Worm (Caenorhabditis elegans) whole organism, young adult: ENCODE data around the gene F33C8.2.
A peak's percentile ranks its signal among the peaks of the same experiment; 100 is the strongest.

ENCODE experiments used
- B0019.2 ChIP-seq: fragments of 200-800 bp; sonication (Bioruptor generic); conservative IDR thresholded peaks from 2 replicates; pipeline ENCODE4 v1.3.6; 2022; ENCODE audit warnings: missing genetic modification reagents, missing genetic modification characterization, missing compliant biosample characterization
- C06A6.2 ChIP-seq: fragments of 200-800 bp; sonication (Bioruptor generic); conservative IDR thresholded peaks from 2 replicates; pipeline ENCODE4 v1.3.6; 2022; ENCODE audit warnings: missing genetic modification characterization, missing compliant biosample characterization
- D2030.7 ChIP-seq: fragments of 200-800 bp; sonication (Bioruptor generic); IDR thresholded peaks from 2 replicates; pipeline ENCODE4 v1.3.6; 2022; ENCODE audit warnings: missing genetic modification reagents, missing genetic modification characterization, missing compliant biosample characterization
- F39B2.1 ChIP-seq: fragments of 200-800 bp; sonication (Bioruptor generic); IDR thresholded peaks from 2 replicates; pipeline ENCODE4 v1.3.6; 2022; ENCODE audit warnings: missing genetic modification reagents, missing genetic modification characterization, missing compliant biosample characterization
- F57A8.1 ChIP-seq: fragments of 200-800 bp; sonication (Bioruptor generic); optimal IDR thresholded peaks from 2 replicates; lab custom pipeline; 2018; ENCODE audit warnings: mild to moderate bottlenecking, missing genetic modification characterization, moderate library complexity, missing compliant biosample characterization
- F57C9.4 ChIP-seq: sonication (generic microtip); optimal IDR thresholded peaks from 2 replicates; lab custom pipeline; 2017; ENCODE audit warnings: mild to moderate bottlenecking, missing genetic modification characterization, missing compliant biosample characterization
- K11D2.4 ChIP-seq: fragments of 200-800 bp; sonication (Bioruptor generic); IDR thresholded peaks from 2 replicates; pipeline ENCODE4 v1.3.6; 2022; ENCODE audit warnings: missing genetic modification reagents, missing genetic modification characterization, missing compliant biosample characterization
- K12H6.12 ChIP-seq: fragments of 200-800 bp; sonication (Bioruptor generic); optimal IDR thresholded peaks from 2 replicates; lab custom pipeline; 2018; ENCODE audit warnings: mild to moderate bottlenecking, missing genetic modification characterization, missing compliant biosample characterization
- Y67H2A.10 ChIP-seq: fragments of 200-800 bp; sonication (Bioruptor generic); conservative IDR thresholded peaks from 2 replicates; pipeline ENCODE4 v1.3.6; 2022; ENCODE audit warnings: missing genetic modification reagents, missing genetic modification characterization, missing compliant biosample characterization
- Y95B8A.8 ChIP-seq: fragments of 200-800 bp; sonication (Bioruptor generic); IDR thresholded peaks from 2 replicates; pipeline ENCODE4 v1.3.6; 2022; ENCODE audit warnings: missing genetic modification reagents, missing genetic modification characterization, missing compliant biosample characterization
- attf-5 ChIP-seq: fragments of 200-800 bp; sonication (Bioruptor generic); optimal IDR thresholded peaks from 2 replicates; lab custom pipeline; 2018; ENCODE audit warnings: mild to moderate bottlenecking, missing genetic modification characterization, missing compliant biosample characterization
- cebp-2 ChIP-seq: fragments of 200-800 bp; sonication (Bioruptor generic); IDR thresholded peaks from 2 replicates; pipeline ENCODE4 v1.3.6; 2022; ENCODE audit warnings: missing genetic modification characterization, missing compliant biosample characterization
- ceh-100 ChIP-seq: fragments of 200-800 bp; sonication (Bioruptor generic); IDR thresholded peaks from 2 replicates; pipeline ENCODE4 v1.3.6; 2022; ENCODE audit warnings: missing genetic modification reagents, missing genetic modification characterization, missing compliant biosample characterization
- ceh-27 ChIP-seq: fragments of 200-800 bp; sonication (Bioruptor generic); optimal IDR thresholded peaks from 2 replicates; lab custom pipeline; 2018; ENCODE audit warnings: mild to moderate bottlenecking, missing genetic modification characterization, moderate library complexity, missing compliant biosample characterization
- ceh-40 ChIP-seq: fragments of 200-800 bp; sonication (Bioruptor generic); IDR thresholded peaks from 2 replicates; pipeline ENCODE4 v1.3.6; 2022; ENCODE audit warnings: missing genetic modification characterization, missing compliant biosample characterization
- dox-1 ChIP-seq: fragments of 200-800 bp; sonication (Bioruptor generic); IDR thresholded peaks from 2 replicates; pipeline ENCODE4 v1.3.6; 2022; ENCODE audit warnings: missing genetic modification reagents, missing genetic modification characterization, missing compliant biosample characterization
- dpl-1 ChIP-seq: fragments of 150-350 bp; optimal IDR thresholded peaks from 2 replicates; lab custom pipeline; 2014; ENCODE audit warnings: missing biosample characterization, missing genetic modification reagents, missing genetic modification characterization
- efl-1 ChIP-seq: fragments of 150-350 bp; optimal IDR thresholded peaks from 2 replicates; lab custom pipeline; 2014; ENCODE audit warnings: missing biosample characterization, missing genetic modification reagents, missing genetic modification characterization
- egl-44 ChIP-seq: fragments of 200-800 bp; sonication (Bioruptor generic); IDR thresholded peaks from 2 replicates; pipeline ENCODE4 v1.3.6; 2022; ENCODE audit warnings: missing genetic modification reagents, missing genetic modification characterization, missing compliant biosample characterization
- ets-4 ChIP-seq: fragments of 200-800 bp; sonication (Bioruptor generic); optimal IDR thresholded peaks from 2 replicates; lab custom pipeline; 2018; ENCODE audit warnings: mild to moderate bottlenecking, missing genetic modification characterization, missing compliant biosample characterization
- hmg-1.2 ChIP-seq: fragments of 200-800 bp; sonication (Bioruptor generic); IDR thresholded peaks from 2 replicates; pipeline ENCODE4 v1.3.6; 2022; ENCODE audit warnings: missing genetic modification reagents, missing genetic modification characterization, missing compliant biosample characterization
- hmg-20 ChIP-seq: fragments of 200-800 bp; sonication (Bioruptor generic); IDR thresholded peaks from 2 replicates; pipeline ENCODE4 v1.3.6; 2022; ENCODE audit warnings: missing genetic modification reagents, missing genetic modification characterization, missing compliant biosample characterization
- let-607 ChIP-seq, 2 experiments: fragments of 200-800 bp in 1 of 2; sonication (Bioruptor generic) in 1 of 2; sonication (generic microtip) in 1 of 2; optimal IDR thresholded peaks; 2 replicates each; lab custom pipeline; 2016 to 2018; ENCODE audit warnings: mild to moderate bottlenecking in 2 of 2, missing compliant biosample characterization in 2 of 2, missing genetic modification characterization in 2 of 2, moderate library complexity in 2 of 2, missing genotype in 1 of 2
- lin-26 ChIP-seq: fragments of 200-800 bp; sonication (Bioruptor generic); IDR thresholded peaks from 2 replicates; pipeline ENCODE4 v1.3.6; 2022; ENCODE audit warnings: missing genetic modification reagents, missing genetic modification characterization, missing compliant biosample characterization
- lin-35 ChIP-seq, 3 experiments: fragments of 150-350 bp in 2 of 3; sonication (generic microtip) in 1 of 3; optimal IDR thresholded peaks; 2 replicates each; lab custom pipeline; 2014 to 2018; ENCODE audit warnings: missing biosample characterization in 3 of 3, missing genetic modification characterization in 3 of 3, missing genetic modification reagents in 3 of 3
- lin-40 ChIP-seq: sonication (generic microtip); optimal IDR thresholded peaks from 2 replicates; lab custom pipeline; 2016; ENCODE audit warnings: missing genetic modification characterization, mild to moderate bottlenecking, missing compliant biosample characterization, missing genotype, missing genetic modification reagents
- lsy-27 ChIP-seq: sonication (generic microtip); optimal IDR thresholded peaks from 2 replicates; lab custom pipeline; 2017; ENCODE audit warnings: missing genetic modification characterization, mild to moderate bottlenecking, missing compliant biosample characterization, antibody characterized with exemption, missing genotype, borderline replicate concordance; ENCODE audit not compliant: insufficient read depth
- madf-10 ChIP-seq: sonication (generic microtip); optimal IDR thresholded peaks from 2 replicates; lab custom pipeline; 2016; ENCODE audit warnings: mild to moderate bottlenecking, missing genetic modification characterization, missing compliant biosample characterization
- madf-3 ChIP-seq: fragments of 200-800 bp; sonication (Bioruptor generic); IDR thresholded peaks from 2 replicates; pipeline ENCODE4 v1.3.6; 2022; ENCODE audit warnings: missing genetic modification reagents, missing genetic modification characterization, missing compliant biosample characterization
- madf-6 ChIP-seq: fragments of 200-800 bp; sonication (Bioruptor generic); IDR thresholded peaks from 2 replicates; pipeline ENCODE4 v1.3.6; 2022; ENCODE audit warnings: missing genetic modification reagents, missing genetic modification characterization, missing compliant biosample characterization
- madf-8 ChIP-seq: fragments of 200-800 bp; sonication (Bioruptor generic); conservative IDR thresholded peaks from 2 replicates; pipeline ENCODE4 v1.3.6; 2022; ENCODE audit warnings: missing genetic modification reagents, missing genetic modification characterization, missing compliant biosample characterization
- mel-28 ChIP-seq: sonication (generic microtip); optimal IDR thresholded peaks from 2 replicates; lab custom pipeline; 2016; ENCODE audit warnings: borderline replicate concordance, mild to moderate bottlenecking, missing genetic modification characterization, missing compliant biosample characterization
- mes-4 ChIP-seq: sonication (generic microtip); optimal IDR thresholded peaks from 2 replicates; lab custom pipeline; 2016; ENCODE audit warnings: missing genotype, missing genetic modification characterization, missing compliant biosample characterization
- nfya-2 ChIP-seq: fragments of 200-800 bp; sonication (Bioruptor generic); IDR thresholded peaks from 2 replicates; pipeline ENCODE4 v1.3.6; 2022; ENCODE audit warnings: missing genetic modification reagents, missing genetic modification characterization, missing compliant biosample characterization
- nhr-120 ChIP-seq: fragments of 200-800 bp; sonication (Bioruptor generic); IDR thresholded peaks from 2 replicates; pipeline ENCODE4 v1.3.6; 2022; ENCODE audit warnings: missing genetic modification characterization, missing compliant biosample characterization
- pbrm-1 ChIP-seq: fragments of 200-800 bp; sonication (Bioruptor generic); IDR thresholded peaks from 2 replicates; pipeline ENCODE4 v1.3.6; 2022; ENCODE audit warnings: missing genetic modification reagents, missing genetic modification characterization, missing compliant biosample characterization
- rcor-1 ChIP-seq: fragments of 200-800 bp; sonication (Bioruptor generic); IDR thresholded peaks from 2 replicates; pipeline ENCODE4 v1.3.6; 2022; ENCODE audit warnings: missing genetic modification reagents, missing genetic modification characterization, missing compliant biosample characterization
- rpc-1 ChIP-seq, 2 experiments: fragments of 150-350 bp in 1 of 2; sonication (generic microtip) in 1 of 2; optimal IDR thresholded peaks; 2 replicates each; lab custom pipeline; 2014 to 2018; ENCODE audit warnings: missing biosample characterization in 1 of 2, missing genetic modification characterization in 1 of 2, missing genetic modification reagents in 1 of 2, missing genotype in 1 of 2
- sdz-38 ChIP-seq: sonication (generic microtip); optimal IDR thresholded peaks from 2 replicates; lab custom pipeline; 2016; ENCODE audit warnings: missing genotype, missing genetic modification characterization, missing compliant biosample characterization
- sea-2 ChIP-seq: fragments of 200-800 bp; sonication (Bioruptor generic); IDR thresholded peaks from 2 replicates; pipeline ENCODE4 v1.3.6; 2022; ENCODE audit warnings: missing genetic modification characterization, missing compliant biosample characterization
- somi-1 ChIP-seq: fragments of 200-800 bp; sonication (Bioruptor generic); optimal IDR thresholded peaks from 2 replicates; lab custom pipeline; 2018; ENCODE audit warnings: mild to moderate bottlenecking, missing genetic modification characterization, missing compliant biosample characterization
- tbp1 ChIP-seq: fragments of 200-800 bp; sonication (Bioruptor generic); optimal IDR thresholded peaks from 2 replicates; lab custom pipeline; 2018; ENCODE audit warnings: mild to moderate bottlenecking, missing genetic modification characterization, missing compliant biosample characterization
- tbx-9 ChIP-seq: sonication (generic microtip); optimal IDR thresholded peaks from 2 replicates; lab custom pipeline; 2016; ENCODE audit warnings: borderline replicate concordance, missing genetic modification characterization, inconsistent platforms, missing compliant biosample characterization
- xnd-1 ChIP-seq: sonication (generic microtip); optimal IDR thresholded peaks from 2 replicates; lab custom pipeline; 2016; ENCODE audit warnings: missing genotype, missing genetic modification reagents, missing genetic modification characterization, missing compliant biosample characterization
- zfh-2 ChIP-seq: fragments of 200-800 bp; sonication (Bioruptor generic); conservative IDR thresholded peaks from 2 replicates; pipeline ENCODE4 v1.3.6; 2022; ENCODE audit warnings: missing genetic modification reagents, missing genetic modification characterization, missing compliant biosample characterization
- ztf-26 ChIP-seq: sonication (generic microtip); optimal IDR thresholded peaks from 2 replicates; lab custom pipeline; 2017; ENCODE audit warnings: missing genetic modification characterization, missing compliant biosample characterization
- ztf-28 ChIP-seq: fragments of 200-800 bp; sonication (Bioruptor generic); IDR thresholded peaks from 2 replicates; pipeline ENCODE4 v1.3.6; 2022; ENCODE audit warnings: missing genetic modification reagents, missing genetic modification characterization, missing compliant biosample characterization
- ztf-3 ChIP-seq: fragments of 200-800 bp; sonication (Bioruptor generic); optimal IDR thresholded peaks from 2 replicates; lab custom pipeline; 2018; ENCODE audit warnings: mild to moderate bottlenecking, missing genetic modification characterization, missing compliant biosample characterization

The F33C8.2 gene

ce11 chrX:14708176-14708642 is 13.0 kb upstream of the F33C8.2 start (continued):
- no peak for TF ChIP-seq efl-1 (GFP tag; lab: Kevin White, UChicago)
- TF ChIP-seq F57A8.1 (GFP tag; lab: Kevin White, UChicago), result no peak
- TF ChIP-seq ceh-100 (GFP tag; lab: Robert Waterston, UW), result peak; percentile 52; the same call in 1 of the 2 replicates
- peak; percentile 51 for TF ChIP-seq tbp1 (GFP tag; lab: Kevin White, UChicago)
- TF ChIP-seq C06A6.2 (GFP tag; lab: Robert Waterston, UW), result peak; percentile 89
- TF ChIP-seq Y67H2A.10 (GFP tag; lab: Robert Waterston, UW), result no peak
- TF ChIP-seq nfya-2 (GFP tag; lab: Robert Waterston, UW), result no peak
- peak; percentile 62; the same call in 1 of the 2 replicates for TF ChIP-seq egl-44 (GFP tag; lab: Robert Waterston, UW)
- TF ChIP-seq lin-26 (GFP tag; lab: Robert Waterston, UW), result 0 out of 2 replicates have a peak, but pooled peaks have one; percentile 60
- TF ChIP-seq ceh-27 (GFP tag; lab: Kevin White, UChicago), result peak; percentile 92
- no peak for TF ChIP-seq ceh-40
- no peak for TF ChIP-seq hmg-20 (GFP tag; lab: Robert Waterston, UW)
- peak; percentile 67 for TF ChIP-seq pbrm-1 (GFP tag; lab: Robert Waterston, UW)
- no peak for TF ChIP-seq sea-2 (GFP tag; lab: Robert Waterston, UW)
- peak; percentile 95 for TF ChIP-seq lin-40 (tag; lab: Kevin White, UChicago)
- TF ChIP-seq madf-6, result 0 out of 2 replicates have a peak, but pooled peaks have one; percentile 22
- no peak for TF ChIP-seq ztf-28
- no peak for TF ChIP-seq sdz-38 (tag; lab: Kevin White, UChicago)
- no peak for TF ChIP-seq mel-28 (tag; lab: Kevin White, UChicago)
- TF ChIP-seq tbx-9 (tag; lab: Kevin White, UChicago), result no peak
- no peak for TF ChIP-seq ztf-3 (GFP tag; lab: Kevin White, UChicago)
- TF ChIP-seq lin-35 (GFP tag; optimal IDR thresholded peaks at IDR 0.05; lab: Kevin White, UChicago), result peak in 1 of 3 experiments; percentile 84
- TF ChIP-seq somi-1 (GFP tag; lab: Kevin White, UChicago), result peak; percentile 89
- TF ChIP-seq B0019.2, result no peak
- TF ChIP-seq mes-4 (tag; lab: Kevin White, UChicago), result no peak
- TF ChIP-seq lsy-27 (tag; lab: Kevin White, UChicago), result no peak
- no peak for TF ChIP-seq xnd-1 (tag; lab: Kevin White, UChicago)
- peak; percentile 100 for TF ChIP-seq zfh-2
- TF ChIP-seq let-607 (tag; optimal IDR thresholded peaks at IDR 0.05; lab: Kevin White, UChicago), result peak; percentile 33 to 71
- peak; percentile 87 for TF ChIP-seq K11D2.4
- peak; percentile 62 for TF ChIP-seq hmg-1.2 (GFP tag; lab: Robert Waterston, UW)
- peak; percentile 95 for TF ChIP-seq attf-5 (GFP tag; lab: Kevin White, UChicago)
- TF ChIP-seq F39B2.1 (GFP tag; lab: Robert Waterston, UW), result no peak
- peak; percentile 93 for TF ChIP-seq dox-1 (GFP tag; lab: Robert Waterston, UW)
- no peak for TF ChIP-seq madf-3 (GFP tag; lab: Robert Waterston, UW)
- no peak for TF ChIP-seq F57C9.4 (tag; lab: Kevin White, UChicago)
- peak; percentile 92 for TF ChIP-seq ztf-26 (tag; lab: Kevin White, UChicago)
- TF ChIP-seq cebp-2 (GFP tag; lab: Robert Waterston, UW), result no peak
- no peak for TF ChIP-seq nhr-120 (GFP tag; lab: Robert Waterston, UW)
- TF ChIP-seq rpc-1 (optimal IDR thresholded peaks at IDR 0.05; lab: Kevin White, UChicago), result no peak
- no peak for TF ChIP-seq rpc-1 (tag; optimal IDR thresholded peaks at IDR 0.05; lab: Kevin White, UChicago)
- TF ChIP-seq ets-4, result peak; percentile 11
- TF ChIP-seq Y95B8A.8 (GFP tag; lab: Robert Waterston, UW), result no peak
- no peak for TF ChIP-seq D2030.7 (GFP tag; lab: Robert Waterston, UW)
- peak; percentile 77 for TF ChIP-seq rcor-1 (GFP tag; lab: Robert Waterston, UW)
- TF ChIP-seq madf-8 (GFP tag; lab: Robert Waterston, UW), result no peak
- TF ChIP-seq K12H6.12 (tag; lab: Kevin White, UChicago), result peak; percentile 98
- no peak for TF ChIP-seq dpl-1 (GFP tag; lab: Kevin White, UChicago)
- TF ChIP-seq madf-10 (tag; lab: Kevin White, UChicago), result peak; percentile 83
